Fruit fly (Drosophila melanogaster) Kc167 (cell line): ENCODE data around the gene rn.

Experiments used
- Myc ChIP-seq: fragments of >200 bp; optimal IDR thresholded peaks from 2 replicates; lab custom pipeline; 2017; ENCODE audit warnings: missing external identifiers
- Sin3A ChIP-seq: fragments of >200 bp; optimal IDR thresholded peaks from 2 replicates; lab custom pipeline; 2018; ENCODE audit warnings: missing external identifiers
- h ChIP-seq: fragments of >200 bp; optimal IDR thresholded peaks from 3 replicates; lab custom pipeline; 2018; ENCODE audit warnings: missing external identifiers
- insv ChIP-seq: fragments of >200 bp; optimal IDR thresholded peaks from 3 replicates; lab custom pipeline; 2018; ENCODE audit warnings: missing external identifiers
- psq ChIP-seq: fragments of >200 bp; optimal IDR thresholded peaks from 2 replicates; lab custom pipeline; 2017; ENCODE audit warnings: missing external identifiers
- ttk ChIP-seq: sonication (Bioruptor generic); optimal IDR thresholded peaks from 2 replicates; lab custom pipeline; 2017; ENCODE audit warnings: missing external identifiers

rn gene

DNA sequence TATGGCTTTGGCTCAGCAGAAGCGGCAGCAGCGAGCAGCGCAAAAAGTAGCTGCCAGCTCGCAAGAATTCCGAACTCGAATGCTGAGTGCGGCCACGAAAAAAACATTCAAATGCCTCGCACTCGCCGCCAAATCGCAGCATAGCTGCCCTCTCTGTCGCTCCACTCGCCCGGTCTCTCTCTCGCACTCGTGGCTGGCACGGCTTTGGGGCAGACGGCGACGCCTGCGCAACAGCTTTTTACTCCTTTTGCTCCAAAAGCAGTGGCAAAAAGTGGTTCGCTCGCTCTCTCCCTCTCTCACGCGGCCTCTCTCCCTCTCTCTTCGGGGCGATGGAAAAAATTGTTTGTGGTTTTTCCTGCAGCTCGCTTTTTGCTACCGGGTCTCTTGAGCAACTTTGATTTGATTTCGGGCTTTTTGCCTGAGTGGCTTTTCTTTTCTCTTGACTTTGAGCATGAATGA, at the start of gene rn:
rn (minus strand) TSS at position 51 of the 459 bp plus-strand sequence.
- TF ChIP-seq ttk (lab: Kevin White, UChicago), result no peak
- no peak for TF ChIP-seq insv
- TF ChIP-seq psq (lab: Kevin White, UChicago), result no peak
- no peak for TF ChIP-seq Sin3A (lab: Kevin White, UChicago)
- TF ChIP-seq Myc (lab: Kevin White, UChicago), result no peak
- no peak for TF ChIP-seq h

dm6 chr3R:7349452-7349851, 40.0 kb upstream of the rn start, which contains the start of gene CG43290:
Gene CG43290, minus strand, starts transcription at chr3R:7349552.
- TF ChIP-seq insv (no peak), Sin3A (lab: Kevin White, UChicago) (no peak), h (no peak), ttk (lab: Kevin White, UChicago) (no peak), psq (lab: Kevin White, UChicago) (no peak), Myc (lab: Kevin White, UChicago) (no peak)

dm6 chr3R:7346445-7346844, 37.0 kb upstream of the rn start, which contains the start of gene nxf4:
Gene nxf4, plus strand, starts transcription at chr3R:7346730.
- peak; percentile 70 for TF ChIP-seq h
- TF ChIP-seq Sin3A (lab: Kevin White, UChicago), result no peak
- no peak for TF ChIP-seq ttk (lab: Kevin White, UChicago)

DNA sequence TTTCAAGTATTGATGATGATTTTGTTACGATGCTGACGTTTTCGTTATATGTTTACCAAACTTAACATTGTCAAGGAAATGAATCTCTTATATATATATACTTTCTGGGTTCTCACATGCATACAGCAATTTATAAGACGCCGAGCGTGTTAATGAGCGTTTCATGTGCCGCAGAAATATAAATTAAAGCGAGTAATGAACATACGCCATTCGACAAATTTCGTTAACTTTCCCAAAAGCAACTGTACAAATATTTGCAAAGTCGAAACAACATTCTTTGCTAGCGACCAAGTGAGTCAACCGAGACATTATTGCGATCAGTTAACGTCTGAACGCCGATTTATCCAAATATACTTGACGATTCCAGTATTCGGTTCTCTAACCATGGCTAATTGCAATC, 35.3 kb upstream of the rn start, which contains the start of gene CG31496:
CG31496 (plus strand) TSS at position 301 of the 400 bp plus-strand sequence.
- no peak for TF ChIP-seq h
- TF ChIP-seq insv, result no peak
- TF ChIP-seq psq (lab: Kevin White, UChicago), result no peak
- no peak for TF ChIP-seq Sin3A (lab: Kevin White, UChicago)

DNA sequence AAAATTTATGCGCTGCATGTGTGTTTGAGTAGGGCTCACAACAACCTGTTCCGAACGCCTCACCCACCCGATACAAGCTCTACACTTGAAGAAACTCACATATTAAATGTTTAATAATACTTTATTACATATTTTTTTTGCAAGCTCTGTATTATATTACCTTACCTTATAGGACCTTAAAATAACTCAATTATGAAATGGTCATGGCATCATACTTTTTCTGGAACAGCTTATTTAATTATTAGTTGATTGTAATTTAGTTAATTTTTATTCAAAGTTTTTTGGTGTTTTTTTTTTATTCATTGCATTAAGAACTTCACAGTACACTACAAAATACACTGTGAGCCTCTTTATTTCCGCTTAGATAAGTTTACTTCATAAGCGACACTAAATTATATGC, 27.0 kb upstream of the rn start:
- TF ChIP-seq Sin3A (lab: Kevin White, UChicago) (no peak), Myc (lab: Kevin White, UChicago) (no peak), insv (no peak), ttk (lab: Kevin White, UChicago) (no peak), h (no peak), psq (lab: Kevin White, UChicago) (no peak)

- TF ChIP-seq ttk (lab: Kevin White, UChicago), result no peak
- no peak for TF ChIP-seq h
- no peak for TF ChIP-seq Sin3A (lab: Kevin White, UChicago)
- no peak for TF ChIP-seq insv
- no peak for TF ChIP-seq Myc (lab: Kevin White, UChicago)
- no peak for TF ChIP-seq psq (lab: Kevin White, UChicago)
Observed at dm6 chr3R:7334613-7335012, 25.2 kb upstream of the rn start.

DNA sequence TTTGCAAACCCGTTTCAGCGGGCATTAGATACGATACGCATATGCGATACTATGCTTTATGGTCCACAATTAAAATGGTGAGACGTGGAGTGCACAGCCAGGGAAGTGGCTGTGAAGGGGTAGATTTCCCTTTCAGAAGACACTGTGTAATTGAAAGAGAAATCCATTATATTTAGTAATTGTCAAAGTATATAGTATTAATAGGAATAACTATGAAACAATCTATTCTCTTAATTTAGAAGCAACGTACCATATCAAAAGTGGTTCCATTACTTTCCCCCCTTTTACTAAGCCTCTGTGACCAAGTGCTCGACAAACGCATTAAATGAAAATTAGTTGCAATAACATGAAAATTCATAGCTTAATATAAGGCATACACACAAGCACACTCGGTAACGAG, 21.3 kb upstream of the rn start:
- TF ChIP-seq h (no peak), insv (no peak), Sin3A (lab: Kevin White, UChicago) (no peak), ttk (lab: Kevin White, UChicago) (no peak), psq (lab: Kevin White, UChicago) (no peak), Myc (lab: Kevin White, UChicago) (no peak)

DNA sequence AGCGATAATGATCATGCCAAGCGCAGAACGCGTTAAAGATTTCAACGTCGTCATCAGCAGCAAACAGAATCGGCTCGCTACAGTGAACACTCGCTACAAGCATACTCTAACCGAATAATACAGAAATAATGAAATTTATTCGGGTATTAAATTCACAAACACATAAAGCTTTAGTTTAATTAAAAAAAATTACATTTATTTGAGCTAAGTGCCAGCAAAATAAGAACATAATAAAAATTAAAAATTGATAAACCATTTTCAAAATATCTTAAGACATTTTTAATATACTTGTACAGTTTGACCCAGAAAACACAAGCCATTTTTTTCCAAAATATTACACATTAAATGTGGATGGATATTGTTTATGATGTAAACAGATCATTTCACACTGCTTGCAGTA, 16.8 kb upstream of the rn start:
- TF ChIP-seq psq (lab: Kevin White, UChicago) (no peak), h (no peak), Myc (lab: Kevin White, UChicago) (no peak), ttk (lab: Kevin White, UChicago) (no peak), insv (no peak), Sin3A (lab: Kevin White, UChicago) (no peak)

DNA sequence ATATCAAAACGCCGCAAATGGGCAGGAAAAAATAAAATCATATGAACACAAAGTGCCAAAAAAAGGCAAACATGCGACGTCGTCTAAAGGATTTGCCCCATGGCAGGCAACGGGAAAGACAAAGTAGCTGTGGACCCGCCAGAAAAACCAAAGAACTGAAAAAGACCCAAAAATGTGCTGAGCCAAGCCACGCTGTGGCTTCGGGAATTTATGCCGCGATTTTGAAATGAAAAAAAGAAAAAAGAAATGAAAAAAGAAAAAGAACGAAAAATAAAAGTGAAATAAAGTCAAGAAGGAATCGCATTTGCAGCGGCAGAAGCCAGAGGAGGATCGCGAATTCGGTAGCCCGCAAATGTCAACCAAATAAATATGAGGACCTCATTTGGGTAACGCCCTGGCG, 13.1 kb upstream of the rn start:
- TF ChIP-seq h (no peak), psq (lab: Kevin White, UChicago) (no peak), Myc (lab: Kevin White, UChicago) (no peak), insv (no peak), Sin3A (lab: Kevin White, UChicago) (no peak), ttk (lab: Kevin White, UChicago) (no peak)

DNA sequence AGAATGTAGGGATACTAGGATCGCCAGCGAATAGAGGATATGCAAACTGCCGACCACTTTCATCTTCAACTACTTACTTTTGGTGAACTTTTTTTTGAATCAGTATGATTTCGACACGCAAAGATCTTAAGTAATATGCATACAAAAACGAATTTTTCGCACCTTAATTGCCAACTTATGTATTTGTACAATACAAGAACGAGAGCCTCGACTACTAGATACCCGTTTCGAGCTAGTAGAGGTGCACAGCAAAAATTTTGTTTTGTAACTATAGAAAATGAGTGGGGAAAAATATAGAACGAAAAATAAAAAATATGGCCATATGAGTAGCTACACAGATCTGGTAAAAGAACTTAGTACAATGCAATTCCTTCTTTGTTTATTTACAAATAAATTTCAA, 7.7 kb upstream of the rn start, which contains the start of gene CG10029:
CG10029 (minus strand) TSS at position 101 of the 400 bp plus-strand sequence.
- no peak for TF ChIP-seq ttk (lab: Kevin White, UChicago)
- TF ChIP-seq insv, result no peak
- no peak for TF ChIP-seq Sin3A (lab: Kevin White, UChicago)

- TF ChIP-seq insv, result no peak
- no peak for TF ChIP-seq ttk (lab: Kevin White, UChicago)
- TF ChIP-seq psq (lab: Kevin White, UChicago), result no peak
Observed at dm6 chr3R:7313034-7313433, 3.6 kb upstream of the rn start.

- TF ChIP-seq Sin3A (lab: Kevin White, UChicago), result no peak
- no peak for TF ChIP-seq psq (lab: Kevin White, UChicago)
- no peak for TF ChIP-seq Myc (lab: Kevin White, UChicago)
Observed at dm6 chr3R:7310576-7310975, 1.1 kb upstream of the rn start.

DNA sequence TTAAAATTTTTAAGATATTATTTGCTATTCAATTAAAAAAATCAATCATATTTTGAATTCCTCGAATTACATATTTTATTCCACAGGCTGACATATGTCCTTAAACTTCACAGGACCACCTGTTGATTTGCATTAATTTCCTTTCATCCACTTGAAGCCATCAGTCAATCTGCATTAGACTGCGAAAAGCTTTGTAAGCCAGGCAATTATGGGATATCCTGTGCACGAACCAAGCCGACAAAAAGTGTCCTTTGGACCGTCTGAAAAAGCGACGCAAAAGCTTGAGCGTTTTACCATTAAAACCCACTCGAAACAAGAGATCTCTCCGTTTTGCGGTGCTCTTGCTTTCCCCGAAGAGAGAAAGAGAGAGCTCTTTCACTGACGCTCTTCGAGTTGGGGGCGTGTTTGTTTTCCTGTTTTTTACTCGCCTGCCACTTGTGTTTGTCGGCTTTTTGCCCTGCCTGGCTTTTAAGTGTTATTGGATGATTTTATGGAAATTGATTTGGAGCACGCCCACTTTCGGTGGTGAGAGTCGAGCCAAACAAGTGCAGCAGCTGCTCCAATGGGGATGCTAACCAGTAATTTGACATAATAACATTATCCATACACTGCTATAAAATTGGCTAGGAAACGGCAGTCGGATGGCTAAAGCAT, 2.8 kb downstream of the rn start:
- TF ChIP-seq Myc (lab: Kevin White, UChicago) (no peak), psq (lab: Kevin White, UChicago) (no peak), insv (no peak), ttk (lab: Kevin White, UChicago) (no peak), Sin3A (lab: Kevin White, UChicago) (no peak), h (no peak)
